Worm (Caenorhabditis elegans) whole organism, L2 larva: ENCODE data around the gene C37E2.2.

Experiments used
- C34F6.9 ChIP-seq: fragments of 150-350 bp; optimal IDR thresholded peaks from 2 replicates; lab custom pipeline; 2014; ENCODE audit warnings: missing biosample characterization, missing genetic modification characterization
- F13H6.1 ChIP-seq: sonication (generic microtip); optimal IDR thresholded peaks from 2 replicates; lab custom pipeline; 2016; ENCODE audit warnings: missing genetic modification characterization, missing compliant biosample characterization
- R02D3.7 ChIP-seq: fragments of 150-350 bp; optimal IDR thresholded peaks from 2 replicates; lab custom pipeline; 2014; ENCODE audit warnings: missing biosample characterization, missing genetic modification characterization
- Y55F3AM.14 ChIP-seq: fragments of 200-800 bp; sonication (Bioruptor generic); optimal IDR thresholded peaks from 2 replicates; lab custom pipeline; 2018; ENCODE audit warnings: mild to moderate bottlenecking, missing genetic modification characterization, missing compliant biosample characterization
- alr-1 ChIP-seq: fragments of 150-350 bp; optimal IDR thresholded peaks from 2 replicates; lab custom pipeline; 2014; ENCODE audit warnings: missing biosample characterization, missing genetic modification characterization
- ama-1 ChIP-seq: fragments of 150-350 bp; optimal IDR thresholded peaks from 2 replicates; lab custom pipeline; 2018; ENCODE audit warnings: inconsistent platforms
- ceh-16 ChIP-seq: fragments of 150-350 bp; optimal IDR thresholded peaks from 2 replicates; lab custom pipeline; 2014; ENCODE audit warnings: missing biosample characterization, missing genetic modification characterization
- ceh-82 ChIP-seq: fragments of 150-350 bp; optimal IDR thresholded peaks from 2 replicates; lab custom pipeline; 2014; ENCODE audit warnings: missing biosample characterization, missing genetic modification characterization
- crh-2 ChIP-seq: sonication (generic microtip); optimal IDR thresholded peaks from 2 replicates; lab custom pipeline; 2017; ENCODE audit warnings: missing biosample characterization, missing genetic modification characterization
- egl-27 ChIP-seq: sonication (generic microtip); optimal IDR thresholded peaks from 3 replicates; lab custom pipeline; 2017; ENCODE audit warnings: missing biosample characterization, missing genetic modification reagents, missing genetic modification characterization
- elt-1 ChIP-seq: fragments of 150-350 bp; optimal IDR thresholded peaks from 2 replicates; lab custom pipeline; 2014; ENCODE audit warnings: missing biosample characterization, missing genetic modification characterization
- fos-1 ChIP-seq: fragments of 150-350 bp; optimal IDR thresholded peaks from 2 replicates; lab custom pipeline; 2014; ENCODE audit warnings: missing biosample characterization, missing genetic modification characterization
- gmeb-1 ChIP-seq: fragments of 150-350 bp; optimal IDR thresholded peaks from 2 replicates; lab custom pipeline; 2014; ENCODE audit warnings: missing biosample characterization, missing genetic modification characterization
- lin-11 ChIP-seq: fragments of 150-350 bp; sonication (generic microtip); optimal IDR thresholded peaks from 2 replicates; lab custom pipeline; 2014; ENCODE audit warnings: missing biosample characterization, missing genetic modification characterization, inconsistent platforms, mixed read lengths
- lin-13 ChIP-seq: fragments of 150-350 bp; optimal IDR thresholded peaks from 2 replicates; lab custom pipeline; 2014; ENCODE audit warnings: missing biosample characterization, missing genetic modification reagents, missing genetic modification characterization
- lsy-2 ChIP-seq, 2 experiments: fragments of 150-350 bp in 1 of 2; sonication (generic microtip) in 1 of 2; optimal IDR thresholded peaks; 2 replicates each; lab custom pipeline; 2014 to 2017; ENCODE audit warnings: missing biosample characterization in 2 of 2, missing genetic modification characterization in 2 of 2
- mab-5 ChIP-seq: fragments of 150-350 bp; optimal IDR thresholded peaks from 2 replicates; lab custom pipeline; 2014; ENCODE audit warnings: missing biosample characterization, missing genetic modification characterization
- mdl-1 ChIP-seq, 2 experiments: fragments of 150-350 bp in 1 of 2; sonication (generic microtip) in 1 of 2; optimal IDR thresholded peaks; 2 replicates each; lab custom pipeline; 2017; ENCODE audit warnings: missing biosample characterization in 2 of 2, missing genetic modification characterization in 2 of 2
- nhr-11 ChIP-seq: fragments of 150-350 bp; optimal IDR thresholded peaks from 2 replicates; lab custom pipeline; 2014; ENCODE audit warnings: missing biosample characterization, missing genetic modification characterization
- nhr-12 ChIP-seq: fragments of 150-350 bp; optimal IDR thresholded peaks from 2 replicates; lab custom pipeline; 2014; ENCODE audit warnings: missing biosample characterization, missing genetic modification characterization
- nhr-129 ChIP-seq: fragments of 150-350 bp; optimal IDR thresholded peaks from 2 replicates; lab custom pipeline; 2014; ENCODE audit warnings: missing biosample characterization, missing genetic modification characterization
- nhr-21 ChIP-seq: fragments of 150-350 bp; optimal IDR thresholded peaks from 2 replicates; lab custom pipeline; 2014; ENCODE audit warnings: missing biosample characterization, missing genetic modification characterization
- nhr-23 ChIP-seq: fragments of 150-350 bp; optimal IDR thresholded peaks from 2 replicates; lab custom pipeline; 2014; ENCODE audit warnings: missing biosample characterization, missing genetic modification reagents, missing genetic modification characterization
- nhr-237 ChIP-seq: fragments of 150-350 bp; optimal IDR thresholded peaks from 2 replicates; lab custom pipeline; 2014; ENCODE audit warnings: missing biosample characterization, missing genetic modification characterization
- nhr-25 ChIP-seq: fragments of 150-350 bp; sonication (generic microtip); optimal IDR thresholded peaks from 3 replicates; lab custom pipeline; 2014; ENCODE audit warnings: missing biosample characterization, missing genetic modification characterization
- nhr-6 ChIP-seq: fragments of 150-350 bp; optimal IDR thresholded peaks from 2 replicates; lab custom pipeline; 2014; ENCODE audit warnings: missing biosample characterization, missing genetic modification characterization
- peb-1 ChIP-seq: fragments of 150-350 bp; optimal IDR thresholded peaks from 2 replicates; lab custom pipeline; 2014; ENCODE audit warnings: missing biosample characterization, missing genetic modification characterization
- sem-4 ChIP-seq: fragments of 150-350 bp; optimal IDR thresholded peaks from 2 replicates; lab custom pipeline; 2014; ENCODE audit warnings: missing biosample characterization, missing genetic modification reagents, missing genetic modification characterization
- skn-1 ChIP-seq: sonication (generic microtip); optimal IDR thresholded peaks from 2 replicates; lab custom pipeline; 2017; ENCODE audit warnings: missing biosample characterization, missing genetic modification characterization
- sma-3 ChIP-seq: sonication (generic microtip); optimal IDR thresholded peaks from 2 replicates; lab custom pipeline; 2016; ENCODE audit warnings: missing genetic modification reagents, missing genetic modification characterization, missing compliant biosample characterization
- sma-9 ChIP-seq, 2 experiments: fragments of 150-350 bp in 1 of 2; sonication (generic microtip) in 1 of 2; optimal IDR thresholded peaks; 2 replicates each; lab custom pipeline; 2014 to 2016; ENCODE audit warnings: missing genetic modification characterization in 2 of 2, mild to moderate bottlenecking in 1 of 2, missing biosample characterization in 1 of 2, missing compliant biosample characterization in 1 of 2, missing genetic modification reagents in 1 of 2, moderate library complexity in 1 of 2
- snpc-4 ChIP-seq: fragments of 150-350 bp; optimal IDR thresholded peaks from 2 replicates; lab custom pipeline; 2014; ENCODE audit warnings: missing biosample characterization, missing genetic modification characterization
- unc-39 ChIP-seq: fragments of 150-350 bp; optimal IDR thresholded peaks from 2 replicates; lab custom pipeline; 2014; ENCODE audit warnings: missing biosample characterization, missing genetic modification characterization
- unc-55 ChIP-seq: fragments of 150-350 bp; sonication (generic microtip); optimal IDR thresholded peaks from 3 replicates; lab custom pipeline; 2014; ENCODE audit warnings: missing biosample characterization, missing genetic modification reagents, missing genetic modification characterization
- unc-62 ChIP-seq: fragments of 150-350 bp; optimal IDR thresholded peaks from 2 replicates; lab custom pipeline; 2014; ENCODE audit warnings: missing biosample characterization, missing genetic modification reagents, missing genetic modification characterization
- zag-1 ChIP-seq: fragments of 150-350 bp; optimal IDR thresholded peaks from 2 replicates; lab custom pipeline; 2014; ENCODE audit warnings: missing biosample characterization, missing genetic modification characterization
- ztf-11 ChIP-seq: sonication (generic microtip); optimal IDR thresholded peaks from 2 replicates; lab custom pipeline; 2017; ENCODE audit warnings: missing biosample characterization, missing genetic modification characterization
- ztf-4 ChIP-seq: fragments of 150-350 bp; optimal IDR thresholded peaks from 2 replicates; lab custom pipeline; 2014; ENCODE audit warnings: missing biosample characterization, missing genetic modification characterization

The C37E2.2 gene

DNA sequence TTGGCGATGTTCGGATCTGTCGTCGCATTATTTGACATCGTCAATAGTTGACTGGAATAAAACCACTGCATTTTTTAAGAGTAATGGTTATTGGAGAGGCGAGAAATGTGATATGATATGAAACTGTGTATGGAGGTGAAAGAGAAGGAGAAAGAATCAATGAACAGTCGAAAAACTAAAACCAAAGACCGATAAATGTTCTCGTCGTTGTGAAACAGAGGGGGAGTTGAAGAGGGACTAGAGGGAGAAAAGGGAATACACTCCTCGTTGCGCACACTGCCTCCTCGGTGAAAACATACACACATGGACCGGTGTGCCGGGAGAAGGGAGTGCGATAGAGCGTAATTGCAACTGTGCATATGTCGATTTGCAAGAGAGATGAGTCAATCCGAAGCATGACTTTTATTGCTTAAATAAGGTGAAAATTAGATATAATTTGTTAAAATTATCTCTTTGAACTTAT lies 6.2 kb upstream of the C37E2.2 start, which contains the start of gene sym-4 (continued):
- peak; percentile 12 for TF ChIP-seq peb-1 (tag; lab: Kevin White, UChicago)
- no peak for TF ChIP-seq elt-1 (tag; lab: Kevin White, UChicago)
- TF ChIP-seq R02D3.7 (tag; lab: Kevin White, UChicago): no peak
- peak; percentile 8 for TF ChIP-seq skn-1 (tag; lab: Kevin White, UChicago)
- no peak for TF ChIP-seq ztf-11 (tag; lab: Kevin White, UChicago)
- TF ChIP-seq nhr-6 (tag; lab: Kevin White, UChicago): peak; percentile 76
- peak; percentile 55 to 88 for TF ChIP-seq mdl-1 (tag; optimal IDR thresholded peaks at IDR 0.05; lab: Kevin White, UChicago)
- TF ChIP-seq lin-13 (GFP tag; lab: Kevin White, UChicago): peak; percentile 92
- TF ChIP-seq, all 48 proteins: peak for 32

DNA sequence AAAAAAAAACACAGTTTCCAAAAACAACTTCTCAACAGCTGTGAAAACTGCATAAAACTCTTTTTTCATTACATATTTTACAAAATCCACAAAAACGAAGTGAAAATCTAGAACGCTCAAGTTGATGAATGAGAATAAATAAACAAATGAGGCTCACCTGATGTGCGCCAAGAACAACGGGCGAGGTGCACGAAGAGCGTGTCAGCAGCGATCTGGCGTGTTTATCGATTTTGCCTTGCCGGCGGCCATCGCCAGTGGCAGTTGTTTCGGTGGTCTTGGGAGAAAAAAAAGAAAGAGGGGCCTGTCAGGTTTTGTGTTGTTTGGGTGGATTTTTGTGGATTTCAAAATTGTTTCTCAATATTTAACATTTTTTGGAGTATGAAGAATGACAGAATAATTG lies 2.0 kb upstream of the C37E2.2 start, which contains the start of gene idhb-1:
Gene idhb-1, minus strand, starts transcription at position 214 of the 400 bp plus-strand sequence.
- TF ChIP-seq unc-62 (GFP tag; lab: Kevin White, UChicago) (no peak), nhr-129 (tag; lab: Kevin White, UChicago) (peak; percentile 78), C34F6.9 (peak; percentile 62), snpc-4 (tag; lab: Kevin White, UChicago) (peak; percentile 23), nhr-21 (tag; lab: Kevin White, UChicago) (peak; percentile 55), sma-3 (GFP tag; lab: Kevin White, UChicago) (peak; percentile 62), nhr-25 (tag; lab: Kevin White, UChicago) (peak; percentile 76), unc-55 (GFP tag; lab: Kevin White, UChicago) (peak; percentile 67), sem-4 (tag; lab: Kevin White, UChicago) (peak; percentile 39), lin-13 (GFP tag; lab: Kevin White, UChicago) (peak; percentile 71), zag-1 (tag; lab: Kevin White, UChicago) (peak; percentile 31), egl-27 (tag; lab: Kevin White, UChicago) (peak; percentile 32), R02D3.7 (tag; lab: Kevin White, UChicago) (no peak), fos-1 (peak; percentile 59), gmeb-1 (peak; percentile 74), F13H6.1 (tag; lab: Kevin White, UChicago) (peak; percentile 79), sma-9 (GFP tag; optimal IDR thresholded peaks at IDR 0.05; lab: Kevin White, UChicago) (peak; percentile 74), sma-9 (tag; optimal IDR thresholded peaks at IDR 0.05; lab: Kevin White, UChicago) (no peak), mdl-1 (tag; optimal IDR thresholded peaks at IDR 0.05; lab: Kevin White, UChicago) (peak in 1 of 2 experiments; percentile 22), nhr-237 (tag; lab: Kevin White, UChicago) (no peak), lin-11 (tag; lab: Kevin White, UChicago) (peak; percentile 53), alr-1 (tag; lab: Kevin White, UChicago) (no peak), ztf-4 (tag; lab: Kevin White, UChicago) (peak; percentile 19), lsy-2 (tag; optimal IDR thresholded peaks at IDR 0.05; lab: Kevin White, UChicago) (peak; percentile 67 to 78), mab-5 (tag; lab: Kevin White, UChicago) (peak; percentile 80), crh-2 (tag; lab: Kevin White, UChicago) (peak; percentile 73), nhr-6 (tag; lab: Kevin White, UChicago) (peak; percentile 43), elt-1 (tag; lab: Kevin White, UChicago) (no peak), ceh-16 (tag; lab: Kevin White, UChicago) (no peak), nhr-12 (tag; lab: Kevin White, UChicago) (no peak)

- no peak for TF ChIP-seq unc-39 (tag; lab: Kevin White, UChicago)
- no peak for TF ChIP-seq nhr-11 (tag; lab: Kevin White, UChicago)
- TF ChIP-seq Y55F3AM.14 (GFP tag; lab: Kevin White, UChicago): no peak
- TF ChIP-seq R02D3.7 (tag; lab: Kevin White, UChicago): no peak
- TF ChIP-seq, all 48 proteins: peak for 0
These were observed 2.8 kb downstream of the C37E2.2 start, which contains the start of gene C37E2.10 for ce11 chrX:14178688-14179087. Gene C37E2.10 (plus strand): TSS chrX:14178988.

- TF ChIP-seq lin-11 (tag; lab: Kevin White, UChicago) (no peak), elt-1 (tag; lab: Kevin White, UChicago) (no peak), ceh-82 (tag; lab: Kevin White, UChicago) (no peak), skn-1 (tag; lab: Kevin White, UChicago) (no peak), lin-13 (GFP tag; lab: Kevin White, UChicago) (no peak), zag-1 (tag; lab: Kevin White, UChicago) (no peak), ama-1 (no peak), nhr-12 (tag; lab: Kevin White, UChicago) (no peak), nhr-23 (tag; lab: Kevin White, UChicago) (no peak), unc-39 (tag; lab: Kevin White, UChicago) (no peak)
These were observed 3.6 kb downstream of the C37E2.2 start for ce11 chrX:14179488-14179887.
